Worm (Caenorhabditis elegans): Measurements from ENCODE around the gene Y42A5A.1.
A peak's percentile ranks its signal among the peaks of the same experiment; 100 is the strongest.

Y42A5A.1 gene

ce11 chrV:11134296-11134695 lies 46.5 kb downstream of the Y42A5A.1 start, which contains the start of gene glb-3:
glb-3 (plus strand) TSS chrV:11134596.
- TF ChIP-seq sptf-1 (tag; optimal IDR thresholded peaks at IDR 0.05) (no peak), mep-1 (tag; optimal IDR thresholded peaks at IDR 0.05) (no peak), nhr-12 (tag; optimal IDR thresholded peaks at IDR 0.05) (no peak), drap-1 (GFP tag; optimal IDR thresholded peaks at IDR 0.05) (no peak), flh-1 (GFP tag; optimal IDR thresholded peaks at IDR 0.05) (no peak), ztf-11 (tag; optimal IDR thresholded peaks at IDR 0.05) (no peak), ceh-43 (GFP tag; optimal IDR thresholded peaks at IDR 0.05) (no peak), tbx-8 (GFP tag; optimal IDR thresholded peaks at IDR 0.05) (no peak)

- TF ChIP-seq ztf-11 (tag; optimal IDR thresholded peaks at IDR 0.05) (no peak), hlh-1 (tag; optimal IDR thresholded peaks at IDR 0.05) (peak; percentile 3), unc-120 (tag; optimal IDR thresholded peaks at IDR 0.05; ENCODE audit: poor library complexity, severe bottlenecking) (peak; percentile 65)
These were observed 52.6 kb downstream of the Y42A5A.1 start for ce11 chrV:11140326-11140725.

- no peak for TF ChIP-seq lin-32 (GFP tag; optimal IDR thresholded peaks at IDR 0.05)
- no peak for TF ChIP-seq cnd-1 (tag; optimal IDR thresholded peaks at IDR 0.05)
- TF ChIP-seq zip-8 (tag; optimal IDR thresholded peaks at IDR 0.05), result no peak
- no peak for TF ChIP-seq nhr-28 (tag; optimal IDR thresholded peaks at IDR 0.05)
- TF ChIP-seq blmp-1 (tag; optimal IDR thresholded peaks at IDR 0.05), result no peak
These were observed 53.4 kb downstream of the Y42A5A.1 start, which contains the start of gene folt-1 for ce11 chrV:11141179-11141578. folt-1 (plus strand) TSS chrV:11141479.

- TF ChIP-seq lin-13 (tag; optimal IDR thresholded peaks at IDR 0.05) (no peak), flh-1 (GFP tag; optimal IDR thresholded peaks at IDR 0.05) (no peak), nhr-2 (tag; optimal IDR thresholded peaks at IDR 0.05) (no peak), zip-8 (tag; optimal IDR thresholded peaks at IDR 0.05) (no peak)
These were observed 56.9 kb downstream of the Y42A5A.1 start, which contains the start of gene C06H2.7 for ce11 chrV:11144694-11145093. C06H2.7 (minus strand) TSS chrV:11144794.

- TF ChIP-seq zip-8 (tag; optimal IDR thresholded peaks at IDR 0.05) (no peak), elt-1 (tag; optimal IDR thresholded peaks at IDR 0.05; ENCODE audit: borderline replicate concordance, insufficient read depth) (no peak), ceh-39 (tag; optimal IDR thresholded peaks at IDR 0.05) (no peak), mab-5 (tag; optimal IDR thresholded peaks at IDR 0.05) (no peak), M03D4.4 (tag; optimal IDR thresholded peaks at IDR 0.05) (no peak), ceh-83 (GFP tag; optimal IDR thresholded peaks at IDR 0.05) (no peak), tbx-8 (GFP tag; optimal IDR thresholded peaks at IDR 0.05) (no peak), ham-2 (GFP tag; optimal IDR thresholded peaks at IDR 0.05) (no peak), nhr-2 (tag; optimal IDR thresholded peaks at IDR 0.05) (no peak), nhr-237 (tag; optimal IDR thresholded peaks at IDR 0.05) (no peak), drap-1 (GFP tag; optimal IDR thresholded peaks at IDR 0.05) (no peak), bed-3 (GFP tag; optimal IDR thresholded peaks at IDR 0.05) (no peak), hlh-1 (tag; optimal IDR thresholded peaks at IDR 0.05) (no peak), blmp-1 (tag; optimal IDR thresholded peaks at IDR 0.05) (no peak), ceh-43 (GFP tag; optimal IDR thresholded peaks at IDR 0.05) (no peak)
These were observed 59.4 kb downstream of the Y42A5A.1 start, which contains the start of the genes T19C4.24 and nlp-33 for ce11 chrV:11146958-11147779. T19C4.24 (minus strand) TSS chrV:11147008. nlp-33 (plus strand) TSS chrV:11147346.
